Worm (Caenorhabditis elegans) whole organism, midembryonic: ENCODE results near the gene F28C1.3.

Source experiments
- T22C8.4 ChIP-seq: fragments of 200-800 bp; sonication (Bioruptor generic); IDR thresholded peaks from 2 replicates; pipeline ENCODE4 v1.3.6; 2022; ENCODE audit warnings: missing genetic modification characterization, missing compliant biosample characterization
- cog-1 ChIP-seq: sonication (generic microtip); optimal IDR thresholded peaks from 2 replicates; lab custom pipeline; 2016; ENCODE audit warnings: missing genetic modification characterization, missing compliant biosample characterization
- flt-1 ChIP-seq: fragments of 200-800 bp; sonication (Bioruptor generic); IDR thresholded peaks from 2 replicates; pipeline ENCODE4 v1.3.6; 2022; ENCODE audit warnings: missing genetic modification characterization, missing compliant biosample characterization
- klf-2 ChIP-seq: fragments of 200-800 bp; sonication (Bioruptor generic); conservative IDR thresholded peaks from 2 replicates; pipeline ENCODE4 v1.3.6; 2022; ENCODE audit warnings: missing genetic modification reagents, missing genetic modification characterization, missing compliant biosample characterization
- med-1 ChIP-seq: sonication (generic microtip); optimal IDR thresholded peaks from 2 replicates; lab custom pipeline; 2017; ENCODE audit warnings: missing genetic modification characterization, mild to moderate bottlenecking, missing compliant biosample characterization, antibody characterized with exemption, missing genetic modification reagents; ENCODE audit not compliant: insufficient read depth
- ref-1 ChIP-seq: fragments of 200-800 bp; sonication (Bioruptor generic); conservative IDR thresholded peaks from 2 replicates; pipeline ENCODE4 v1.3.6; 2022; ENCODE audit warnings: missing genetic modification reagents, missing genetic modification characterization, missing compliant biosample characterization
- tab-1 ChIP-seq: fragments of 200-800 bp; sonication (Bioruptor generic); IDR thresholded peaks from 2 replicates; pipeline ENCODE4 v1.3.6; 2022; ENCODE audit warnings: missing genetic modification characterization, missing compliant biosample characterization
- ztf-23 ChIP-seq: fragments of 200-800 bp; sonication (Bioruptor generic); IDR thresholded peaks from 2 replicates; pipeline ENCODE4 v1.3.6; 2022; ENCODE audit warnings: missing genetic modification reagents, missing genetic modification characterization, missing compliant biosample characterization
- ztf-29 ChIP-seq: fragments of 200-800 bp; sonication (Bioruptor generic); IDR thresholded peaks from 2 replicates; pipeline ENCODE4 v1.3.6; 2022; ENCODE audit warnings: missing genetic modification reagents, missing genetic modification characterization, missing compliant biosample characterization

The F28C1.3 gene

ce11 chrV:12470324-12470723 lies 1.9 kb downstream of the F28C1.3 start:
- TF ChIP-seq ztf-23 (GFP tag; lab: Robert Waterston, UW) = no peak
- no peak for TF ChIP-seq flt-1 (GFP tag; lab: Robert Waterston, UW)
- TF ChIP-seq cog-1 = no peak
- no peak for TF ChIP-seq ztf-29 (GFP tag; lab: Robert Waterston, UW)
- TF ChIP-seq ref-1 (GFP tag; lab: Robert Waterston, UW) = no peak
- no peak for TF ChIP-seq tab-1
- TF ChIP-seq klf-2 (GFP tag; lab: Robert Waterston, UW) = no peak

ce11 chrV:12475360-12475759 lies 6.9 kb downstream of the F28C1.3 start:
- TF ChIP-seq flt-1 (GFP tag; lab: Robert Waterston, UW) (no peak), med-1 (GFP tag; lab: Kevin White, UChicago) (no peak), ztf-23 (GFP tag; lab: Robert Waterston, UW) (no peak), T22C8.4 (GFP tag; lab: Robert Waterston, UW) (no peak), ref-1 (GFP tag; lab: Robert Waterston, UW) (no peak), tab-1 (no peak), cog-1 (no peak), klf-2 (GFP tag; lab: Robert Waterston, UW) (no peak), ztf-29 (GFP tag; lab: Robert Waterston, UW) (no peak)

ce11 chrV:12477139-12477538 lies 8.7 kb downstream of the F28C1.3 start:
- TF ChIP-seq cog-1 = no peak
- no peak for TF ChIP-seq med-1 (GFP tag; lab: Kevin White, UChicago)
- no peak for TF ChIP-seq klf-2 (GFP tag; lab: Robert Waterston, UW)
- TF ChIP-seq ztf-23 (GFP tag; lab: Robert Waterston, UW) = no peak
- TF ChIP-seq T22C8.4 (GFP tag; lab: Robert Waterston, UW) = no peak
- no peak for TF ChIP-seq ztf-29 (GFP tag; lab: Robert Waterston, UW)

- TF ChIP-seq med-1 (GFP tag; lab: Kevin White, UChicago) = no peak
- TF ChIP-seq klf-2 (GFP tag; lab: Robert Waterston, UW) = no peak
- no peak for TF ChIP-seq T22C8.4 (GFP tag; lab: Robert Waterston, UW)
- TF ChIP-seq flt-1 (GFP tag; lab: Robert Waterston, UW) = no peak
These were observed 9.6 kb downstream of the F28C1.3 start, which contains the start of gene atn-1 for ce11 chrV:12478111-12478510. atn-1 (plus strand) TSS chrV:12478411.

- TF ChIP-seq klf-2 (GFP tag; lab: Robert Waterston, UW) (no peak), cog-1 (no peak), tab-1 (no peak), med-1 (GFP tag; lab: Kevin White, UChicago) (no peak), flt-1 (GFP tag; lab: Robert Waterston, UW) (no peak), T22C8.4 (GFP tag; lab: Robert Waterston, UW) (no peak), ztf-23 (GFP tag; lab: Robert Waterston, UW) (no peak), ref-1 (GFP tag; lab: Robert Waterston, UW) (no peak), ztf-29 (GFP tag; lab: Robert Waterston, UW) (no peak)
These were observed 10.5 kb downstream of the F28C1.3 start for ce11 chrV:12478990-12479389.

ce11 chrV:12484585-12484984 lies 16.1 kb downstream of the F28C1.3 start, which contains the start of gene srt-39:
srt-39 (plus strand) TSS chrV:12484885.
- TF ChIP-seq cog-1 = no peak
- no peak for TF ChIP-seq T22C8.4 (GFP tag; lab: Robert Waterston, UW)
- TF ChIP-seq klf-2 (GFP tag; lab: Robert Waterston, UW) = no peak
- TF ChIP-seq ref-1 (GFP tag; lab: Robert Waterston, UW) = no peak
- TF ChIP-seq flt-1 (GFP tag; lab: Robert Waterston, UW) = no peak
- TF ChIP-seq ztf-29 (GFP tag; lab: Robert Waterston, UW) = no peak
- TF ChIP-seq tab-1 = no peak
- TF ChIP-seq med-1 (GFP tag; lab: Kevin White, UChicago) = no peak
- TF ChIP-seq ztf-23 (GFP tag; lab: Robert Waterston, UW) = no peak

ce11 chrV:12486934-12487333 lies 18.5 kb downstream of the F28C1.3 start, which contains the start of gene inx-11:
inx-11 (plus strand) TSS chrV:12487234.
- TF ChIP-seq T22C8.4 (GFP tag; lab: Robert Waterston, UW) = no peak
- TF ChIP-seq klf-2 (GFP tag; lab: Robert Waterston, UW) = no peak
- TF ChIP-seq ztf-29 (GFP tag; lab: Robert Waterston, UW) = no peak
- TF ChIP-seq ref-1 (GFP tag; lab: Robert Waterston, UW) = no peak
- TF ChIP-seq cog-1 = no peak
- no peak for TF ChIP-seq flt-1 (GFP tag; lab: Robert Waterston, UW)
- TF ChIP-seq tab-1 = no peak
- no peak for TF ChIP-seq med-1 (GFP tag; lab: Kevin White, UChicago)
- no peak for TF ChIP-seq ztf-23 (GFP tag; lab: Robert Waterston, UW)

- TF ChIP-seq ztf-29 (GFP tag; lab: Robert Waterston, UW) (no peak), ref-1 (GFP tag; lab: Robert Waterston, UW) (no peak), cog-1 (no peak), flt-1 (GFP tag; lab: Robert Waterston, UW) (no peak), T22C8.4 (GFP tag; lab: Robert Waterston, UW) (no peak), med-1 (GFP tag; lab: Kevin White, UChicago) (no peak), ztf-23 (GFP tag; lab: Robert Waterston, UW) (no peak), tab-1 (no peak), klf-2 (GFP tag; lab: Robert Waterston, UW) (no peak)
These were observed 19.5 kb downstream of the F28C1.3 start for ce11 chrV:12488002-12488401.

- no peak for TF ChIP-seq ztf-29 (GFP tag; lab: Robert Waterston, UW)
- TF ChIP-seq klf-2 (GFP tag; lab: Robert Waterston, UW) = 0 out of 2 replicates have a peak, but pooled peaks have one; percentile 16
- peak; percentile 23; the same call in 1 of the 2 replicates for TF ChIP-seq flt-1 (GFP tag; lab: Robert Waterston, UW)
- no peak for TF ChIP-seq T22C8.4 (GFP tag; lab: Robert Waterston, UW)
These were observed 22.7 kb downstream of the F28C1.3 start for ce11 chrV:12491070-12491643.
